Worm (Caenorhabditis elegans) whole organism, young adult: ENCODE results near the gene tsct-1.
A peak's percentile ranks its signal among the peaks of the same experiment; 100 is the strongest.

Experiments used
- B0261.1 ChIP-seq: sonication (generic microtip); optimal IDR thresholded peaks from 2 replicates; lab custom pipeline; 2016; ENCODE audit warnings: mild to moderate bottlenecking, missing genetic modification characterization, moderate library complexity, missing compliant biosample characterization
- C17E4.6 ChIP-seq: fragments of 200-800 bp; sonication (Bioruptor generic); IDR thresholded peaks from 2 replicates; pipeline ENCODE4 v1.3.6; 2022; ENCODE audit warnings: missing genetic modification reagents, missing genetic modification characterization, missing compliant biosample characterization
- D2030.7 ChIP-seq: fragments of 200-800 bp; sonication (Bioruptor generic); IDR thresholded peaks from 2 replicates; pipeline ENCODE4 v1.3.6; 2022; ENCODE audit warnings: missing genetic modification reagents, missing genetic modification characterization, missing compliant biosample characterization
- F52B5.7 ChIP-seq: sonication (generic microtip); optimal IDR thresholded peaks from 2 replicates; lab custom pipeline; 2016; ENCODE audit warnings: mild to moderate bottlenecking, missing genetic modification characterization, missing compliant biosample characterization
- F57C9.4 ChIP-seq: sonication (generic microtip); optimal IDR thresholded peaks from 2 replicates; lab custom pipeline; 2017; ENCODE audit warnings: mild to moderate bottlenecking, missing genetic modification characterization, missing compliant biosample characterization
- Y56A3A.18 ChIP-seq: fragments of 200-800 bp; sonication (Bioruptor generic); IDR thresholded peaks from 2 replicates; pipeline ENCODE4 v1.3.6; 2022; ENCODE audit warnings: missing genetic modification reagents, missing genetic modification characterization, missing compliant biosample characterization
- akir-1 ChIP-seq: fragments of 200-800 bp; sonication (Bioruptor generic); optimal IDR thresholded peaks from 2 replicates; lab custom pipeline; 2018; ENCODE audit warnings: mild to moderate bottlenecking, missing genetic modification characterization, moderate library complexity, missing compliant biosample characterization
- ama-1 ChIP-seq, 3 experiments: fragments of 150-350 bp in 1 of 3; sonication (generic microtip) in 2 of 3; optimal IDR thresholded peaks; 2 replicates each; lab custom pipeline; 2014 to 2018; ENCODE audit warnings: missing biosample characterization in 2 of 3, missing genetic modification characterization in 2 of 3, missing genetic modification reagents in 2 of 3
- bed-1 ChIP-seq: fragments of 200-800 bp; sonication (Bioruptor generic); IDR thresholded peaks from 2 replicates; pipeline ENCODE4 v1.3.6; 2022; ENCODE audit warnings: missing genetic modification reagents, missing genetic modification characterization, missing compliant biosample characterization
- ceh-27 ChIP-seq: fragments of 200-800 bp; sonication (Bioruptor generic); optimal IDR thresholded peaks from 2 replicates; lab custom pipeline; 2018; ENCODE audit warnings: mild to moderate bottlenecking, missing genetic modification characterization, moderate library complexity, missing compliant biosample characterization
- ceh-58 ChIP-seq: fragments of 200-800 bp; sonication (Bioruptor generic); IDR thresholded peaks from 2 replicates; pipeline ENCODE4 v1.3.6; 2022; ENCODE audit warnings: missing genetic modification characterization, missing compliant biosample characterization
- ceh-79 ChIP-seq: sonication (generic microtip); optimal IDR thresholded peaks from 2 replicates; lab custom pipeline; 2017; ENCODE audit warnings: mild to moderate bottlenecking, missing genetic modification characterization, missing compliant biosample characterization
- die-1 ChIP-seq: sonication (generic microtip); optimal IDR thresholded peaks from 2 replicates; lab custom pipeline; 2016; ENCODE audit warnings: missing genotype, mild to moderate bottlenecking, missing genetic modification characterization, missing compliant biosample characterization
- dpl-1 ChIP-seq: fragments of 150-350 bp; optimal IDR thresholded peaks from 2 replicates; lab custom pipeline; 2014; ENCODE audit warnings: missing biosample characterization, missing genetic modification reagents, missing genetic modification characterization
- hlh-12 ChIP-seq: sonication (generic microtip); optimal IDR thresholded peaks from 2 replicates; lab custom pipeline; 2016; ENCODE audit warnings: missing genetic modification characterization, missing compliant biosample characterization
- hsf-1 ChIP-seq: fragments of 200-800 bp; sonication (Bioruptor generic); IDR thresholded peaks from 2 replicates; pipeline ENCODE4 v1.3.6; 2022; ENCODE audit warnings: missing genetic modification reagents, missing genetic modification characterization, missing compliant biosample characterization
- let-607 ChIP-seq, 2 experiments: fragments of 200-800 bp in 1 of 2; sonication (Bioruptor generic) in 1 of 2; sonication (generic microtip) in 1 of 2; optimal IDR thresholded peaks; 2 replicates each; lab custom pipeline; 2016 to 2018; ENCODE audit warnings: mild to moderate bottlenecking in 2 of 2, missing compliant biosample characterization in 2 of 2, missing genetic modification characterization in 2 of 2, moderate library complexity in 2 of 2, missing genotype in 1 of 2
- lin-35 ChIP-seq, 3 experiments: fragments of 150-350 bp in 2 of 3; sonication (generic microtip) in 1 of 3; optimal IDR thresholded peaks; 2 replicates each; lab custom pipeline; 2014 to 2018; ENCODE audit warnings: missing biosample characterization in 3 of 3, missing genetic modification characterization in 3 of 3, missing genetic modification reagents in 3 of 3
- lsy-27 ChIP-seq: sonication (generic microtip); optimal IDR thresholded peaks from 2 replicates; lab custom pipeline; 2017; ENCODE audit warnings: missing genetic modification characterization, mild to moderate bottlenecking, missing compliant biosample characterization, antibody characterized with exemption, missing genotype, borderline replicate concordance; ENCODE audit not compliant: insufficient read depth
- mel-28 ChIP-seq: sonication (generic microtip); optimal IDR thresholded peaks from 2 replicates; lab custom pipeline; 2016; ENCODE audit warnings: borderline replicate concordance, mild to moderate bottlenecking, missing genetic modification characterization, missing compliant biosample characterization
- mes-4 ChIP-seq: sonication (generic microtip); optimal IDR thresholded peaks from 2 replicates; lab custom pipeline; 2016; ENCODE audit warnings: missing genotype, missing genetic modification characterization, missing compliant biosample characterization
- mxl-1 ChIP-seq: sonication (generic microtip); optimal IDR thresholded peaks from 2 replicates; lab custom pipeline; 2016; ENCODE audit warnings: missing genetic modification characterization, missing compliant biosample characterization
- nhr-80 ChIP-seq: sonication (generic microtip); optimal IDR thresholded peaks from 2 replicates; lab custom pipeline; 2016; ENCODE audit warnings: missing genetic modification characterization, missing compliant biosample characterization
- nhr-90 ChIP-seq: sonication (generic microtip); optimal IDR thresholded peaks from 2 replicates; lab custom pipeline; 2016; ENCODE audit warnings: missing genotype, mild to moderate bottlenecking, missing genetic modification characterization, missing compliant biosample characterization
- rcor-1 ChIP-seq: fragments of 200-800 bp; sonication (Bioruptor generic); IDR thresholded peaks from 2 replicates; pipeline ENCODE4 v1.3.6; 2022; ENCODE audit warnings: missing genetic modification reagents, missing genetic modification characterization, missing compliant biosample characterization
- snpc-1.1 ChIP-seq: sonication (generic microtip); optimal IDR thresholded peaks from 2 replicates; lab custom pipeline; 2017; ENCODE audit warnings: missing genetic modification characterization, mild to moderate bottlenecking, missing compliant biosample characterization, antibody characterized with exemption, moderate library complexity, missing genotype, missing genetic modification reagents; ENCODE audit not compliant: insufficient read depth
- snpc-4 ChIP-seq, 5 experiments: fragments of 150-350 bp in 1 of 5; sonication (generic microtip) in 4 of 5; optimal IDR thresholded peaks; 2 replicates each; lab custom pipeline; 2014 to 2018; ENCODE audit warnings: missing genetic modification characterization in 5 of 5, missing biosample characterization in 3 of 5, antibody characterized with exemption in 2 of 5, mild to moderate bottlenecking in 2 of 5, missing compliant biosample characterization in 2 of 5, missing genotype in 2 of 5, moderate library complexity in 2 of 5, missing genetic modification reagents in 1 of 5
- sptf-2 ChIP-seq: fragments of 200-800 bp; sonication (Bioruptor generic); optimal IDR thresholded peaks from 2 replicates; lab custom pipeline; 2018; ENCODE audit warnings: mild to moderate bottlenecking, missing genetic modification characterization, missing compliant biosample characterization
- unc-62 ChIP-seq: fragments of 150-350 bp; optimal IDR thresholded peaks from 2 replicates; lab custom pipeline; 2014; ENCODE audit warnings: missing biosample characterization, missing genetic modification reagents, missing genetic modification characterization
- xnd-1 ChIP-seq: sonication (generic microtip); optimal IDR thresholded peaks from 2 replicates; lab custom pipeline; 2016; ENCODE audit warnings: missing genotype, missing genetic modification reagents, missing genetic modification characterization, missing compliant biosample characterization
- zfh-2 ChIP-seq: fragments of 200-800 bp; sonication (Bioruptor generic); conservative IDR thresholded peaks from 2 replicates; pipeline ENCODE4 v1.3.6; 2022; ENCODE audit warnings: missing genetic modification reagents, missing genetic modification characterization, missing compliant biosample characterization
- zim-3 ChIP-seq: sonication (generic microtip); optimal IDR thresholded peaks from 2 replicates; lab custom pipeline; 2017; ENCODE audit warnings: mild to moderate bottlenecking, missing genetic modification characterization, moderate library complexity, missing compliant biosample characterization
- ztf-22 ChIP-seq: fragments of 200-800 bp; sonication (Bioruptor generic); optimal IDR thresholded peaks from 2 replicates; lab custom pipeline; 2018; ENCODE audit warnings: mild to moderate bottlenecking, missing genetic modification characterization, moderate library complexity, missing compliant biosample characterization
- ztf-28 ChIP-seq: fragments of 200-800 bp; sonication (Bioruptor generic); IDR thresholded peaks from 2 replicates; pipeline ENCODE4 v1.3.6; 2022; ENCODE audit warnings: missing genetic modification reagents, missing genetic modification characterization, missing compliant biosample characterization

tsct-1 gene

DNA sequence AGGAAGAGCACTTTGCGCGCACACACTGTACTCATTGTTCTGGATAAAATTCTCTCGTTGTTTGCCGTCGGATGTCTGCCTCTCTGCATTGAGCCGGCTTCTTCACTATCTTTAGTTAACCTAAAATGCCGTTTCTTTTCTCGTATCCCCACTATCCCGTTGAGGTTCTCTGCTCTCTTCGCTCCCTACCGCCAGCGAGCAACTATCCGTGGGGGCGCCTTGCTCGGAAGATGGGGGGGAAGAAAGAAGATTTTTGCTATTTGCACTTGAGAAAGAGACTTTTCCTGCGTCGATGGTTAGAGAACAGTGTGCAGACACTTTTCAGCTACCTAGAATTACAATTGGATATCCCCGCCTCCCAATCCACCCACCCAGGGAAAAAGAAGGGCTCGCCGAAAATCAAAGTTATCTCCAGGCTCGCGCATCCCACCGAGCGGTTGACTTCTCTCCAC is 33.8 kb downstream of the tsct-1 start, which contains the start of gene myo-2:
myo-2 (plus strand) TSS at position 402 of the 452 bp plus-strand sequence.
- TF ChIP-seq zfh-2 (GFP tag; lab: Robert Waterston, UW) (peak; percentile 60), F57C9.4 (tag; lab: Kevin White, UChicago) (no peak)

ce11 chrX:12469846-12470245 is 35.9 kb downstream of the tsct-1 start:
- TF ChIP-seq bed-1 (GFP tag; lab: Robert Waterston, UW), result no peak
- no peak for TF ChIP-seq lsy-27 (tag; lab: Kevin White, UChicago)
- TF ChIP-seq ztf-28 (GFP tag; lab: Robert Waterston, UW), result no peak
- no peak for TF ChIP-seq snpc-4 (GFP tag; optimal IDR thresholded peaks at IDR 0.05; lab: Kevin White, UChicago)
- TF ChIP-seq snpc-4 (tag; optimal IDR thresholded peaks at IDR 0.05; lab: Kevin White, UChicago), result no peak
- no peak for TF ChIP-seq mel-28 (tag; lab: Kevin White, UChicago)
- TF ChIP-seq mxl-1 (tag; lab: Kevin White, UChicago), result no peak
- no peak for TF ChIP-seq hlh-12
- no peak for TF ChIP-seq F52B5.7 (tag; lab: Kevin White, UChicago)
- no peak for TF ChIP-seq let-607 (tag; optimal IDR thresholded peaks at IDR 0.05; lab: Kevin White, UChicago)
- no peak for TF ChIP-seq zim-3 (tag; lab: Kevin White, UChicago)
- no peak for TF ChIP-seq ceh-58
- TF ChIP-seq unc-62 (GFP tag; lab: Kevin White, UChicago), result no peak
- TF ChIP-seq die-1, result no peak
- TF ChIP-seq xnd-1 (tag; lab: Kevin White, UChicago), result no peak
- no peak for TF ChIP-seq dpl-1 (GFP tag; lab: Kevin White, UChicago)
- no peak for TF ChIP-seq snpc-1.1
- no peak for TF ChIP-seq ama-1 (optimal IDR thresholded peaks at IDR 0.05; lab: Kevin White, UChicago)
- no peak for TF ChIP-seq ama-1 (GFP tag; optimal IDR thresholded peaks at IDR 0.05; lab: Kevin White, UChicago)

DNA sequence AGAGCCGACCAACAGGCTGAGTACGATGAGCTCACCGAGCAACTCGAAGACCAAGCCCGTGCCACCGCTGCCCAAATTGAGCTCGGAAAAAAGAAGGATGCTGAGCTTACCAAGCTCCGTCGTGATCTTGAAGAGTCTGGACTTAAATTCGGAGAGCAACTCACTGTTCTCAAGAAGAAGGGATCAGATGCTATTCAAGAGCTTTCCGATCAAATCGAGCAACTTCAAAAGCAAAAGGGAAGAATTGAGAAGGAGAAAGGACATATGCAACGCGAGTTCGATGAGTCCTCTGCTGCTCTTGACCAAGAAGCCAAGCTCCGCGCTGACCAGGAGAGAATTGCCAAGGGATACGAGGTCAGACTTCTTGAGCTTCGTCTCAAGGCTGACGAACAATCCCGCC is 38.3 kb downstream of the tsct-1 start:
- TF ChIP-seq Y56A3A.18, result no peak
- no peak for TF ChIP-seq akir-1 (GFP tag; lab: Kevin White, UChicago)
- TF ChIP-seq sptf-2 (GFP tag; lab: Kevin White, UChicago), result no peak
- TF ChIP-seq rcor-1 (GFP tag; lab: Robert Waterston, UW), result no peak

DNA sequence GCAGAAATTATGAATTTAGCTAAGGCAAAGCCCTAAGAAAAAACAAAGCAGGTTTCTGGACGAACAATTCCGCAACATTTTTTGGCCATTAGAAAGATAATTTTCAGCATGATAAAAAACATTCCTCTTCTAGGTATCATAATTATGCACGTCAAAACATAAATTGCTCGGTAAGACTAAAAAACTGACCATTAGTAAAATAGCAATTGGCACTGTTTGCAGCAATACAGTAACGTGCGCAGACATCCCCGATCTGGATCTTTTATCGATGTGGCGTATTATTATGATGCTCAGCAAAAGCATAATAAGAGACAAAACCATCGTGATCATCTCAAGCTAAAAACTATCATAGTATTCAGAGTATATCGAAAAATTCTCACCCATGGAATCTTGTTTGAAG is 42.5 kb downstream of the tsct-1 start:
- TF ChIP-seq mes-4 (tag; lab: Kevin White, UChicago) (no peak), ztf-22 (GFP tag; lab: Kevin White, UChicago) (no peak)

DNA sequence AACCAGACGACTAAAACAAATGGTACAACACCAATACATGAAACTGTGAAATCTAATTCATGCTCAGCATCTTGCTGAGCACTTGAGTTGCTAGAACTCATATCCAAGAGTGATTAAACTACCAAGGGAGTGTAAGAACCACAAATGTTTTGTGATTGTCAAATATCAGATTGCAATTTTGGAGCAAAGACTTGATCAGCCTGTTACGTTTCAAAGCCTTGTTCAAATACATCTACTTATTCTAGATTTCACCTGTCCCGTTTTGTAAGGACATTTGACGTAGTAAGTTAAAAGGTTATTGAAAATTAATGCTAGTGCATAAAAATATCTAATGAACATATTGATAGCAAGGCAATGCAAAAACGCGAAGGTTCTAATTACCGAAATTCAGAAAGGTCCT is 43.4 kb downstream of the tsct-1 start, which contains the start of gene F45E6.1:
F45E6.1 (minus strand) TSS at position 101 of the 400 bp plus-strand sequence.
- no peak for TF ChIP-seq B0261.1 (tag; lab: Kevin White, UChicago)
- TF ChIP-seq nhr-80 (tag; lab: Kevin White, UChicago), result no peak

ce11 chrX:12478465-12478864 is 44.6 kb downstream of the tsct-1 start:
- no peak for TF ChIP-seq ceh-79
- no peak for TF ChIP-seq lin-35 (GFP tag; optimal IDR thresholded peaks at IDR 0.05; lab: Kevin White, UChicago)
- no peak for TF ChIP-seq D2030.7 (GFP tag; lab: Robert Waterston, UW)
- TF ChIP-seq nhr-90 (tag; lab: Kevin White, UChicago), result no peak
- TF ChIP-seq hsf-1 (GFP tag; lab: Robert Waterston, UW), result no peak
- no peak for TF ChIP-seq C17E4.6
- no peak for TF ChIP-seq mes-4 (tag; lab: Kevin White, UChicago)
- TF ChIP-seq ceh-27 (GFP tag; lab: Kevin White, UChicago), result no peak
